Worm (Caenorhabditis elegans) whole organism, mixed stage, embryonic: ENCODE data around the gene abu-2.

Experiments used
- bed-3 ChIP-seq: fragments of 200-800 bp; sonication (Bioruptor generic); optimal IDR thresholded peaks from 3 replicates; lab custom pipeline; 2018; ENCODE audit warnings: mild to moderate bottlenecking, missing genetic modification characterization, moderate library complexity, missing compliant biosample characterization
- elt-1 ChIP-seq: sonication (generic microtip); optimal IDR thresholded peaks from 2 replicates; lab custom pipeline; 2017; ENCODE audit warnings: missing genetic modification characterization, mild to moderate bottlenecking, missing compliant biosample characterization, antibody characterized with exemption, moderate library complexity, borderline replicate concordance; ENCODE audit not compliant: insufficient read depth
- elt-3 ChIP-seq: fragments of 150-350 bp; optimal IDR thresholded peaks from 2 replicates; lab custom pipeline; 2014; ENCODE audit warnings: missing biosample characterization, missing genetic modification characterization
- lin-13 ChIP-seq: fragments of 150-350 bp; optimal IDR thresholded peaks from 2 replicates; lab custom pipeline; 2014; ENCODE audit warnings: missing biosample characterization, missing genetic modification characterization
- lsy-2 ChIP-seq: fragments of 150-350 bp; optimal IDR thresholded peaks from 2 replicates; lab custom pipeline; 2014; ENCODE audit warnings: missing biosample characterization, missing genetic modification characterization
- mab-5 ChIP-seq: fragments of 150-350 bp; optimal IDR thresholded peaks from 2 replicates; lab custom pipeline; 2014; ENCODE audit warnings: missing biosample characterization, missing genetic modification characterization
- mls-2 ChIP-seq: sonication (generic microtip); optimal IDR thresholded peaks from 2 replicates; lab custom pipeline; 2016; ENCODE audit warnings: mild to moderate bottlenecking, missing genetic modification characterization, moderate library complexity, missing compliant biosample characterization
- nhr-12 ChIP-seq: fragments of 150-350 bp; optimal IDR thresholded peaks from 2 replicates; lab custom pipeline; 2014; ENCODE audit warnings: missing biosample characterization, missing genetic modification characterization
- nhr-237 ChIP-seq: fragments of 150-350 bp; optimal IDR thresholded peaks from 2 replicates; lab custom pipeline; 2014; ENCODE audit warnings: missing biosample characterization, missing genetic modification characterization
- nhr-28 ChIP-seq: fragments of 150-350 bp; optimal IDR thresholded peaks from 2 replicates; lab custom pipeline; 2014; ENCODE audit warnings: missing biosample characterization, missing genetic modification characterization
- nhr-76 ChIP-seq: sonication (generic microtip); optimal IDR thresholded peaks from 2 replicates; lab custom pipeline; 2017; ENCODE audit warnings: missing biosample characterization, missing genetic modification characterization
- pha-4 ChIP-seq: fragments of 150-350 bp; optimal IDR thresholded peaks from 2 replicates; lab custom pipeline; 2018; ENCODE audit warnings: missing biosample characterization, missing genetic modification reagents, missing genetic modification characterization
- unc-39 ChIP-seq: fragments of 150-350 bp; optimal IDR thresholded peaks from 2 replicates; lab custom pipeline; 2014; ENCODE audit warnings: missing biosample characterization, missing genetic modification characterization
- ztf-11 ChIP-seq: fragments of 150-350 bp; optimal IDR thresholded peaks from 2 replicates; lab custom pipeline; 2014; ENCODE audit warnings: missing biosample characterization, missing genetic modification characterization

DNA sequence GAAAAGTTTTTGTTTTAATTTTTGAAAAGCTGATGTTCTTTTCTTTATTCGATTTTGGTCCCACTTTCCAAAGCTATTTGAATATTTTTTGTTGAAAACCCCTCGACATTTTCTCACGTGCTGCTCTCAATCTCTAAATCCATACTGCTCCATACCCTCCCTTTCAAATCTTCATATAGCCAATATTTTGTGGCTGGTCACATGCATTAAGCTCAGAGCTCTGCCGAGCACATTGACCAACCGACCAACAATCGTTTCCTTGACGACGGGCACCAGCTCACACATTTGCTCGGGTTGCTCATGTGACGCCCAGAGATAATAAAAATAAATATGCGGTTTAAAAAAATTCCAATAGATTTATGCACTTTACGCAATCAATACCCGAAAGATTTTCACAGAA lies 28.5 kb upstream of the abu-2 start:
- TF ChIP-seq lin-13 (tag; lab: Kevin White, UChicago) (no peak), nhr-12 (tag; lab: Kevin White, UChicago) (no peak), nhr-28 (no peak), mls-2 (tag; lab: Kevin White, UChicago) (no peak), bed-3 (GFP tag; lab: Kevin White, UChicago) (no peak), elt-3 (tag; lab: Kevin White, UChicago) (no peak), mab-5 (tag; lab: Kevin White, UChicago) (no peak), pha-4 (tag; lab: Kevin White, UChicago) (no peak), elt-1 (tag; lab: Kevin White, UChicago) (no peak), nhr-76 (tag; lab: Kevin White, UChicago) (no peak), lsy-2 (no peak), nhr-237 (tag; lab: Kevin White, UChicago) (no peak), ztf-11 (tag; lab: Kevin White, UChicago) (no peak), unc-39 (no peak)
